Worm (Caenorhabditis elegans) whole organism, young adult: Measurements from ENCODE around the gene Y66C5A.2.

Source experiments
- B0261.1 ChIP-seq: sonication (generic microtip); optimal IDR thresholded peaks from 2 replicates; lab custom pipeline; 2016; ENCODE audit warnings: mild to moderate bottlenecking, missing genetic modification characterization, moderate library complexity, missing compliant biosample characterization
- D2030.7 ChIP-seq: fragments of 200-800 bp; sonication (Bioruptor generic); IDR thresholded peaks from 2 replicates; pipeline ENCODE4 v1.3.6; 2022; ENCODE audit warnings: missing genetic modification reagents, missing genetic modification characterization, missing compliant biosample characterization
- F10E7.11 ChIP-seq: sonication (generic microtip); optimal IDR thresholded peaks from 2 replicates; lab custom pipeline; 2017; ENCODE audit warnings: mild to moderate bottlenecking, missing genetic modification characterization, moderate library complexity, missing compliant biosample characterization
- F23B12.7 ChIP-seq: sonication (generic microtip); optimal IDR thresholded peaks from 2 replicates; lab custom pipeline; 2017; ENCODE audit warnings: missing genetic modification characterization, mild to moderate bottlenecking, missing compliant biosample characterization, antibody characterized with exemption, moderate library complexity; ENCODE audit not compliant: insufficient read depth
- F33H1.4 ChIP-seq: fragments of 200-800 bp; sonication (Bioruptor generic); IDR thresholded peaks from 2 replicates; pipeline ENCODE4 v1.3.6; 2022; ENCODE audit warnings: missing genetic modification reagents, missing genetic modification characterization, missing compliant biosample characterization
- F37B4.10 ChIP-seq: fragments of 200-800 bp; sonication (Bioruptor generic); IDR thresholded peaks from 2 replicates; pipeline ENCODE4 v1.3.6; 2022; ENCODE audit warnings: missing genetic modification characterization, missing compliant biosample characterization
- F57C9.4 ChIP-seq: sonication (generic microtip); optimal IDR thresholded peaks from 2 replicates; lab custom pipeline; 2017; ENCODE audit warnings: mild to moderate bottlenecking, missing genetic modification characterization, missing compliant biosample characterization
- K11D2.4 ChIP-seq: fragments of 200-800 bp; sonication (Bioruptor generic); IDR thresholded peaks from 2 replicates; pipeline ENCODE4 v1.3.6; 2022; ENCODE audit warnings: missing genetic modification reagents, missing genetic modification characterization, missing compliant biosample characterization
- Y53F4B.3 ChIP-seq: fragments of 200-800 bp; sonication (Bioruptor generic); IDR thresholded peaks from 2 replicates; pipeline ENCODE4 v1.3.6; 2022; ENCODE audit warnings: missing genetic modification reagents, missing genetic modification characterization, missing compliant biosample characterization
- Y56A3A.18 ChIP-seq: fragments of 200-800 bp; sonication (Bioruptor generic); IDR thresholded peaks from 2 replicates; pipeline ENCODE4 v1.3.6; 2022; ENCODE audit warnings: missing genetic modification reagents, missing genetic modification characterization, missing compliant biosample characterization
- Y67H2A.10 ChIP-seq: fragments of 200-800 bp; sonication (Bioruptor generic); conservative IDR thresholded peaks from 2 replicates; pipeline ENCODE4 v1.3.6; 2022; ENCODE audit warnings: missing genetic modification reagents, missing genetic modification characterization, missing compliant biosample characterization
- ama-1 ChIP-seq, 3 experiments: fragments of 150-350 bp in 1 of 3; sonication (generic microtip) in 2 of 3; optimal IDR thresholded peaks; 2 replicates each; lab custom pipeline; 2014 to 2018; ENCODE audit warnings: missing biosample characterization in 2 of 3, missing genetic modification characterization in 2 of 3, missing genetic modification reagents in 2 of 3
- athp-1 ChIP-seq: sonication (generic microtip); optimal IDR thresholded peaks from 2 replicates; lab custom pipeline; 2017; ENCODE audit warnings: mild to moderate bottlenecking, missing genetic modification characterization, missing compliant biosample characterization
- attf-3 ChIP-seq: fragments of 200-800 bp; sonication (Bioruptor generic); conservative IDR thresholded peaks from 2 replicates; pipeline ENCODE4 v1.3.6; 2022; ENCODE audit warnings: missing genetic modification reagents, missing genetic modification characterization, missing compliant biosample characterization
- attf-6 ChIP-seq: fragments of 200-800 bp; sonication (Bioruptor generic); IDR thresholded peaks from 2 replicates; pipeline ENCODE4 v1.3.6; 2022; ENCODE audit warnings: missing genetic modification reagents, missing genetic modification characterization, missing compliant biosample characterization
- bed-1 ChIP-seq: fragments of 200-800 bp; sonication (Bioruptor generic); IDR thresholded peaks from 2 replicates; pipeline ENCODE4 v1.3.6; 2022; ENCODE audit warnings: missing genetic modification reagents, missing genetic modification characterization, missing compliant biosample characterization
- bed-2 ChIP-seq: fragments of 200-800 bp; sonication (Bioruptor generic); IDR thresholded peaks from 2 replicates; pipeline ENCODE4 v1.3.6; 2022; ENCODE audit warnings: missing genetic modification reagents, missing genetic modification characterization, missing compliant biosample characterization
- cebp-1 ChIP-seq, 2 experiments: fragments of 200-800 bp in 1 of 2; sonication (Bioruptor generic) in 1 of 2; sonication (generic microtip) in 1 of 2; IDR thresholded peaks in 1 of 2; optimal IDR thresholded peaks in 1 of 2; 2 replicates each; pipeline versions ENCODE4 v1.3.6 to Lab custom; 2017 to 2022; ENCODE audit warnings: missing compliant biosample characterization in 2 of 2, missing genetic modification characterization in 2 of 2, mild to moderate bottlenecking in 1 of 2, missing genetic modification reagents in 1 of 2, moderate library complexity in 1 of 2
- ceh-100 ChIP-seq: fragments of 200-800 bp; sonication (Bioruptor generic); IDR thresholded peaks from 2 replicates; pipeline ENCODE4 v1.3.6; 2022; ENCODE audit warnings: missing genetic modification reagents, missing genetic modification characterization, missing compliant biosample characterization
- dox-1 ChIP-seq: fragments of 200-800 bp; sonication (Bioruptor generic); IDR thresholded peaks from 2 replicates; pipeline ENCODE4 v1.3.6; 2022; ENCODE audit warnings: missing genetic modification reagents, missing genetic modification characterization, missing compliant biosample characterization
- dpff-1 ChIP-seq: sonication (generic microtip); optimal IDR thresholded peaks from 2 replicates; lab custom pipeline; 2017; ENCODE audit warnings: mild to moderate bottlenecking, missing genetic modification characterization, missing compliant biosample characterization
- dpl-1 ChIP-seq: fragments of 150-350 bp; optimal IDR thresholded peaks from 2 replicates; lab custom pipeline; 2014; ENCODE audit warnings: missing biosample characterization, missing genetic modification reagents, missing genetic modification characterization
- efl-1 ChIP-seq: fragments of 150-350 bp; optimal IDR thresholded peaks from 2 replicates; lab custom pipeline; 2014; ENCODE audit warnings: missing biosample characterization, missing genetic modification reagents, missing genetic modification characterization
- egrh-3 ChIP-seq: fragments of 200-800 bp; sonication (Bioruptor generic); IDR thresholded peaks from 2 replicates; pipeline ENCODE4 v1.3.6; 2022; ENCODE audit warnings: missing genetic modification reagents, missing genetic modification characterization, missing compliant biosample characterization
- hlh-12 ChIP-seq: sonication (generic microtip); optimal IDR thresholded peaks from 2 replicates; lab custom pipeline; 2016; ENCODE audit warnings: missing genetic modification characterization, missing compliant biosample characterization
- hmg-1.2 ChIP-seq: fragments of 200-800 bp; sonication (Bioruptor generic); IDR thresholded peaks from 2 replicates; pipeline ENCODE4 v1.3.6; 2022; ENCODE audit warnings: missing genetic modification reagents, missing genetic modification characterization, missing compliant biosample characterization
- hmg-20 ChIP-seq: fragments of 200-800 bp; sonication (Bioruptor generic); IDR thresholded peaks from 2 replicates; pipeline ENCODE4 v1.3.6; 2022; ENCODE audit warnings: missing genetic modification reagents, missing genetic modification characterization, missing compliant biosample characterization
- let-526 ChIP-seq: fragments of 200-800 bp; sonication (Bioruptor generic); IDR thresholded peaks from 2 replicates; pipeline ENCODE4 v1.3.6; 2022; ENCODE audit warnings: missing genetic modification reagents, missing genetic modification characterization, missing compliant biosample characterization
- let-607 ChIP-seq, 2 experiments: fragments of 200-800 bp in 1 of 2; sonication (Bioruptor generic) in 1 of 2; sonication (generic microtip) in 1 of 2; optimal IDR thresholded peaks; 2 replicates each; lab custom pipeline; 2016 to 2018; ENCODE audit warnings: mild to moderate bottlenecking in 2 of 2, missing compliant biosample characterization in 2 of 2, missing genetic modification characterization in 2 of 2, moderate library complexity in 2 of 2, missing genotype in 1 of 2
- lin-35 ChIP-seq, 3 experiments: fragments of 150-350 bp in 2 of 3; sonication (generic microtip) in 1 of 3; optimal IDR thresholded peaks; 2 replicates each; lab custom pipeline; 2014 to 2018; ENCODE audit warnings: missing biosample characterization in 3 of 3, missing genetic modification characterization in 3 of 3, missing genetic modification reagents in 3 of 3
- lir-1 ChIP-seq: fragments of 200-800 bp; sonication (Bioruptor generic); conservative IDR thresholded peaks from 2 replicates; pipeline ENCODE4 v1.3.6; 2022; ENCODE audit warnings: missing genetic modification reagents, missing genetic modification characterization, missing compliant biosample characterization
- lsl-1 ChIP-seq: fragments of 200-800 bp; sonication (Bioruptor generic); optimal IDR thresholded peaks from 2 replicates; lab custom pipeline; 2018; ENCODE audit warnings: mild to moderate bottlenecking, missing genetic modification characterization, moderate library complexity, missing compliant biosample characterization
- madf-10 ChIP-seq: sonication (generic microtip); optimal IDR thresholded peaks from 2 replicates; lab custom pipeline; 2016; ENCODE audit warnings: mild to moderate bottlenecking, missing genetic modification characterization, missing compliant biosample characterization
- madf-3 ChIP-seq: fragments of 200-800 bp; sonication (Bioruptor generic); IDR thresholded peaks from 2 replicates; pipeline ENCODE4 v1.3.6; 2022; ENCODE audit warnings: missing genetic modification reagents, missing genetic modification characterization, missing compliant biosample characterization
- mel-28 ChIP-seq: sonication (generic microtip); optimal IDR thresholded peaks from 2 replicates; lab custom pipeline; 2016; ENCODE audit warnings: borderline replicate concordance, mild to moderate bottlenecking, missing genetic modification characterization, missing compliant biosample characterization
- rec-8 ChIP-seq, 2 experiments: sonication (generic microtip); optimal IDR thresholded peaks; 2 replicates each; lab custom pipeline; 2016; ENCODE audit warnings: mild to moderate bottlenecking in 2 of 2, missing genetic modification characterization in 2 of 2, missing genetic modification reagents in 2 of 2, missing genotype in 2 of 2, missing biosample characterization in 1 of 2, missing compliant biosample characterization in 1 of 2, moderate library complexity in 1 of 2
- snpc-1.3 ChIP-seq: sonication (generic microtip); optimal IDR thresholded peaks from 2 replicates; lab custom pipeline; 2017; ENCODE audit warnings: missing genetic modification characterization, mild to moderate bottlenecking, missing compliant biosample characterization, antibody characterized with exemption, moderate library complexity, missing genotype, missing genetic modification reagents; ENCODE audit not compliant: insufficient read depth
- somi-1 ChIP-seq: fragments of 200-800 bp; sonication (Bioruptor generic); optimal IDR thresholded peaks from 2 replicates; lab custom pipeline; 2018; ENCODE audit warnings: mild to moderate bottlenecking, missing genetic modification characterization, missing compliant biosample characterization
- unc-62 ChIP-seq: fragments of 150-350 bp; optimal IDR thresholded peaks from 2 replicates; lab custom pipeline; 2014; ENCODE audit warnings: missing biosample characterization, missing genetic modification reagents, missing genetic modification characterization
- ztf-26 ChIP-seq: sonication (generic microtip); optimal IDR thresholded peaks from 2 replicates; lab custom pipeline; 2017; ENCODE audit warnings: missing genetic modification characterization, missing compliant biosample characterization
- ztf-3 ChIP-seq: fragments of 200-800 bp; sonication (Bioruptor generic); optimal IDR thresholded peaks from 2 replicates; lab custom pipeline; 2018; ENCODE audit warnings: mild to moderate bottlenecking, missing genetic modification characterization, missing compliant biosample characterization
- ztf-6 ChIP-seq: fragments of 200-800 bp; sonication (Bioruptor generic); IDR thresholded peaks from 2 replicates; pipeline ENCODE4 v1.3.6; 2022; ENCODE audit warnings: missing genetic modification reagents, missing genetic modification characterization, missing compliant biosample characterization

Y66C5A.2 gene

ce11 chrX:14466532-14466931 lies 6.0 kb downstream of the Y66C5A.2 start, which contains the start of gene M163.21 (continued):
- TF ChIP-seq lir-1 (GFP tag; lab: Robert Waterston, UW) (no peak), mel-28 (no peak), lsl-1 (no peak)
- TF ChIP-seq, all 124 proteins: peak for 0

- TF ChIP-seq dpff-1 (tag; lab: Kevin White, UChicago) (no peak), bed-1 (GFP tag; lab: Robert Waterston, UW) (no peak), rec-8 (tag; optimal IDR thresholded peaks at IDR 0.05; lab: Kevin White, UChicago) (no peak), ztf-26 (tag; lab: Kevin White, UChicago) (no peak), F57C9.4 (tag; lab: Kevin White, UChicago) (no peak), F23B12.7 (tag; lab: Kevin White, UChicago) (no peak), somi-1 (no peak), dpl-1 (GFP tag; lab: Kevin White, UChicago) (no peak), ztf-6 (GFP tag; lab: Robert Waterston, UW) (no peak), hmg-20 (GFP tag; lab: Robert Waterston, UW) (no peak), hmg-1.2 (GFP tag; lab: Robert Waterston, UW) (no peak), B0261.1 (tag; lab: Kevin White, UChicago) (no peak), D2030.7 (GFP tag; lab: Robert Waterston, UW) (no peak), lin-35 (GFP tag; optimal IDR thresholded peaks at IDR 0.05; lab: Kevin White, UChicago) (no peak), egrh-3 (no peak), K11D2.4 (no peak), attf-3 (GFP tag; lab: Robert Waterston, UW) (no peak), F37B4.10 (GFP tag; lab: Robert Waterston, UW) (no peak)
- TF ChIP-seq, all 124 proteins: peak for 0
These were observed 8.8 kb downstream of the Y66C5A.2 start, which contains the start of gene M163.9 for ce11 chrX:14469284-14469683. Gene M163.9, plus strand, starts transcription at chrX:14469584.

DNA sequence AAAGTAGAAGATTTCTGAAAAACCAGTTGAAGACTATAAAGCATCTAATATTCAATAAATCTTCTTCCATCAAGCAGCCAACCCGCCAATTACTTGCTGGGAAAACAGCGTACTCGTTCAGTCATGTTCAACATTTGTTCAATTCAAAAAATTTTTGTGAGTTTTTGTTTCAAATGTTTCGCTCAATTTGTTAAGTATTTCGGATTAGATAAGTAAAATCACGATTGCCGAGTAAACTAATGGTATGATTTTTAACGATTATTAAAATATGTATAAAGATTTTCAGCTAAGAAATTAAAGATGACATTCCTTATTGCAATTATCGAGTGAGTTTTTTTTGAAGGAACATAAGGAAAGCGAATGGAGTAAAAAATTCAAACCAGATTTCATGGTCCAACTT lies 10.2 kb downstream of the Y66C5A.2 start, which contains the start of gene M163.10:
Gene M163.10 (plus strand): TSS at position 301 of the 400 bp plus-strand sequence.
- TF ChIP-seq let-526 (GFP tag; lab: Robert Waterston, UW) (no peak), K11D2.4 (no peak), rec-8 (tag; optimal IDR thresholded peaks at IDR 0.05; lab: Kevin White, UChicago) (no peak), F57C9.4 (tag; lab: Kevin White, UChicago) (no peak), snpc-1.3 (no peak), ceh-100 (no peak), F10E7.11 (tag; lab: Kevin White, UChicago) (no peak), F33H1.4 (GFP tag; lab: Robert Waterston, UW) (no peak), Y67H2A.10 (GFP tag; lab: Robert Waterston, UW) (no peak), madf-10 (tag; lab: Kevin White, UChicago) (no peak), let-607 (tag; optimal IDR thresholded peaks at IDR 0.05; lab: Kevin White, UChicago) (no peak), Y53F4B.3 (GFP tag; lab: Robert Waterston, UW) (no peak), bed-2 (GFP tag; lab: Robert Waterston, UW) (no peak), athp-1 (tag; lab: Kevin White, UChicago) (no peak)

DNA sequence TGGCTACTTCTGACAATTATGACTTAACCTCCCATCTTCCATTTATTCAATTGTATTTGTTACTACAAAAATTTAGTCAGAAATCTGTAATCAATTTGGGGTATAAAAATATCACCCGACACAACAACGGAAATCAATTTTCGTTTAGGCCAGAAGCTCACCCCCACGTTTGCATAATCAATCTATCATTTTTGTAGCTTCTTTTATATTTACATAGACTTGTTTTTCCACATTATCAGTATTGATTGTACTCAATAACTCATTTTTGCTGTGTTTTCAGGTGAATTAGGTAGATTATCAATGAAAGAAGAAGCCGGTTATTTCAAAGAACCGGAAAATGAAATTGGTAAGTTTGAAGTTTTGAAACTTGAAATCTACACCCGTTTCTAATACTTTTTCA lies 13.2 kb downstream of the Y66C5A.2 start, which contains the start of gene M163.5:
Gene M163.5 (plus strand): TSS at position 301 of the 400 bp plus-strand sequence.
- TF ChIP-seq F57C9.4 (tag; lab: Kevin White, UChicago) (no peak), F10E7.11 (tag; lab: Kevin White, UChicago) (no peak), madf-3 (GFP tag; lab: Robert Waterston, UW) (no peak), ama-1 (optimal IDR thresholded peaks at IDR 0.05; lab: Kevin White, UChicago) (no peak), ama-1 (GFP tag; optimal IDR thresholded peaks at IDR 0.05; lab: Kevin White, UChicago) (no peak), dox-1 (GFP tag; lab: Robert Waterston, UW) (no peak), ceh-100 (no peak), hlh-12 (tag; lab: Kevin White, UChicago) (no peak), efl-1 (GFP tag; lab: Kevin White, UChicago) (no peak), cebp-1 (GFP tag; IDR thresholded peaks at IDR 0.05; lab: Robert Waterston, UW) (no peak), cebp-1 (tag; optimal IDR thresholded peaks at IDR 0.05; lab: Kevin White, UChicago) (no peak), somi-1 (no peak), unc-62 (GFP tag; lab: Kevin White, UChicago) (no peak), Y56A3A.18 (GFP tag; lab: Robert Waterston, UW) (no peak), ztf-3 (GFP tag; lab: Kevin White, UChicago) (no peak), Y53F4B.3 (GFP tag; lab: Robert Waterston, UW) (no peak), lir-1 (GFP tag; lab: Robert Waterston, UW) (no peak), attf-6 (GFP tag; lab: Robert Waterston, UW) (no peak)
